Fruit fly (Drosophila melanogaster) whole organism, prepupa: ENCODE measurements around the gene Frmd5.

ENCODE experiments used
- Blimp-1 ChIP-seq: fragments of 200-800 bp; sonication (Bioruptor generic); optimal IDR thresholded peaks from 3 replicates; lab custom pipeline; 2017; ENCODE audit warnings: missing biosample characterization, missing genetic modification characterization, mild to moderate bottlenecking, moderate library complexity, missing genetic modification reagents
- CG10631 ChIP-seq: fragments of 200-800 bp; sonication (Bioruptor generic); optimal IDR thresholded peaks from 2 replicates; lab custom pipeline; 2016; ENCODE audit warnings: missing biosample characterization, missing genetic modification characterization
- CG11762 ChIP-seq: fragments of 200-800 bp; sonication (Bioruptor generic); optimal IDR thresholded peaks from 3 replicates; lab custom pipeline; 2016; ENCODE audit warnings: missing biosample characterization, missing genetic modification characterization; ENCODE audit not compliant: insufficient read depth
- CG11902 ChIP-seq: fragments of 200-800 bp; sonication (Bioruptor generic); optimal IDR thresholded peaks from 3 replicates; lab custom pipeline; 2016; ENCODE audit warnings: missing biosample characterization, missing genetic modification characterization
- CG15336 ChIP-seq: fragments of 200-800 bp; sonication (Bioruptor generic); IDR thresholded peaks from 2 replicates; pipeline ENCODE4 v1.3.6; 2022; ENCODE audit warnings: missing biosample characterization, missing genetic modification characterization
- CG16779 ChIP-seq: fragments of 200-800 bp; sonication (Bioruptor generic); optimal IDR thresholded peaks from 3 replicates; lab custom pipeline; 2017; ENCODE audit warnings: missing biosample characterization, mild to moderate bottlenecking, missing genetic modification characterization
- CG3032 ChIP-seq: fragments of 200-800 bp; optimal IDR thresholded peaks from 2 replicates; lab custom pipeline; 2019; ENCODE audit warnings: missing biosample characterization, mild to moderate bottlenecking, missing genetic modification characterization, moderate library complexity
- CG31627 ChIP-seq: fragments of 200-800 bp; sonication (Bioruptor generic); optimal IDR thresholded peaks from 3 replicates; lab custom pipeline; 2016; ENCODE audit warnings: missing biosample characterization, missing genetic modification characterization
- CG3919 ChIP-seq: fragments of 200-800 bp; sonication (Bioruptor generic); optimal IDR thresholded peaks from 3 replicates; lab custom pipeline; 2016; ENCODE audit warnings: missing biosample characterization, missing genetic modification characterization
- CG4318 ChIP-seq: fragments of 200-800 bp; sonication (Bioruptor generic); optimal IDR thresholded peaks from 3 replicates; lab custom pipeline; 2017; ENCODE audit warnings: missing biosample characterization, mild to moderate bottlenecking, missing genetic modification characterization
- CG6163 ChIP-seq: fragments of 200-800 bp; sonication (Bioruptor generic); IDR thresholded peaks from 3 replicates; pipeline ENCODE4 v1.3.6; 2022; ENCODE audit warnings: missing biosample characterization, missing genetic modification characterization
- CG6276 ChIP-seq: fragments of 200-800 bp; sonication (Bioruptor generic); optimal IDR thresholded peaks from 2 replicates; lab custom pipeline; 2017; ENCODE audit warnings: missing biosample characterization, mild to moderate bottlenecking, missing genetic modification characterization
- CG6792 ChIP-seq: fragments of 200-800 bp; sonication (Bioruptor generic); optimal IDR thresholded peaks from 3 replicates; lab custom pipeline; 2016; ENCODE audit warnings: missing biosample characterization, missing genetic modification characterization
- CG6808 ChIP-seq: fragments of 200-800 bp; sonication (Bioruptor generic); optimal IDR thresholded peaks from 3 replicates; lab custom pipeline; 2017; ENCODE audit warnings: missing biosample characterization, missing genetic modification characterization, mild to moderate bottlenecking, moderate library complexity, missing genetic modification reagents
- CG6854 ChIP-seq: fragments of 200-800 bp; sonication (Bioruptor generic); optimal IDR thresholded peaks from 2 replicates; lab custom pipeline; 2017; ENCODE audit warnings: missing biosample characterization, mild to moderate bottlenecking, missing genetic modification characterization
- CG7368 ChIP-seq: fragments of 200-800 bp; sonication (Bioruptor generic); optimal IDR thresholded peaks from 3 replicates; lab custom pipeline; 2016; ENCODE audit warnings: missing biosample characterization, missing genetic modification characterization
- CG8632 ChIP-seq: fragments of 200-800 bp; sonication (Bioruptor generic); optimal IDR thresholded peaks from 3 replicates; lab custom pipeline; 2016; ENCODE audit warnings: missing biosample characterization, missing genetic modification characterization
- Eip75B ChIP-seq: fragments of 200-800 bp; sonication (Bioruptor generic); optimal IDR thresholded peaks from 3 replicates; lab custom pipeline; 2016; ENCODE audit warnings: missing biosample characterization, missing genetic modification characterization
- Eip78C ChIP-seq: fragments of 200-800 bp; sonication (Bioruptor generic); peaks from one replicate; lab custom pipeline; 2016; ENCODE audit warnings: missing biosample characterization, missing genetic modification characterization
- Eip93F ChIP-seq: fragments of 200-800 bp; sonication (Bioruptor generic); optimal IDR thresholded peaks from 2 replicates; lab custom pipeline; 2016; ENCODE audit warnings: missing biosample characterization, mild to moderate bottlenecking, missing genetic modification characterization
- Ets21C ChIP-seq: fragments of 200-800 bp; sonication (Bioruptor generic); optimal IDR thresholded peaks from 3 replicates; lab custom pipeline; 2016; ENCODE audit warnings: missing biosample characterization, missing genetic modification characterization
- Ets96B ChIP-seq: fragments of 200-800 bp; optimal IDR thresholded peaks from 2 replicates; lab custom pipeline; 2019; ENCODE audit warnings: missing biosample characterization, mild to moderate bottlenecking, missing genetic modification characterization, moderate library complexity
- Gug ChIP-seq: fragments of 200-800 bp; sonication (Bioruptor generic); IDR thresholded peaks from 2 replicates; pipeline ENCODE4 v1.3.6; 2022; ENCODE audit warnings: missing biosample characterization, missing genetic modification characterization
- Hr38 ChIP-seq: sonication (Bioruptor generic); optimal IDR thresholded peaks from 2 replicates; lab custom pipeline; 2016; ENCODE audit warnings: missing biosample characterization, missing genetic modification characterization
- Hr4 ChIP-seq: fragments of 200-800 bp; sonication (Bioruptor generic); optimal IDR thresholded peaks from 3 replicates; lab custom pipeline; 2016; ENCODE audit warnings: missing biosample characterization, missing genetic modification characterization
- Lpt ChIP-seq: fragments of 200-800 bp; sonication (Bioruptor generic); optimal IDR thresholded peaks from 3 replicates; lab custom pipeline; 2016; ENCODE audit warnings: missing biosample characterization, missing genetic modification characterization
- Met ChIP-seq: fragments of 200-800 bp; sonication (Bioruptor generic); optimal IDR thresholded peaks from 3 replicates; lab custom pipeline; 2016; ENCODE audit warnings: missing biosample characterization, missing genetic modification characterization
- OdsH ChIP-seq: fragments of 200-800 bp; sonication (Bioruptor generic); optimal IDR thresholded peaks from 3 replicates; lab custom pipeline; 2016; ENCODE audit warnings: missing biosample characterization, missing genetic modification characterization
- Smox ChIP-seq: fragments of 200-800 bp; sonication (Bioruptor generic); optimal IDR thresholded peaks from 3 replicates; lab custom pipeline; 2016; ENCODE audit warnings: missing biosample characterization, missing genetic modification characterization
- Sox102F ChIP-seq: fragments of 200-800 bp; sonication (Bioruptor generic); optimal IDR thresholded peaks from 2 replicates; lab custom pipeline; 2016; ENCODE audit warnings: missing biosample characterization, mild to moderate bottlenecking, missing genetic modification characterization
- Sox14 ChIP-seq: fragments of 200-800 bp; sonication (Bioruptor generic); optimal IDR thresholded peaks from 3 replicates; lab custom pipeline; 2016; ENCODE audit warnings: missing biosample characterization, missing genetic modification characterization
- achi ChIP-seq: fragments of 200-800 bp; sonication (Bioruptor generic); optimal IDR thresholded peaks from 3 replicates; lab custom pipeline; 2016; ENCODE audit warnings: missing biosample characterization, missing genetic modification characterization
- acj6 ChIP-seq: fragments of 200-800 bp; sonication (Bioruptor generic); optimal IDR thresholded peaks from 3 replicates; lab custom pipeline; 2016; ENCODE audit warnings: missing biosample characterization, missing genetic modification characterization
- cyc ChIP-seq: fragments of 200-800 bp; sonication (Bioruptor generic); optimal IDR thresholded peaks from 3 replicates; lab custom pipeline; 2016; ENCODE audit warnings: missing biosample characterization, missing genetic modification characterization
- dac ChIP-seq: fragments of 200-800 bp; sonication (Bioruptor generic); optimal IDR thresholded peaks from 2 replicates; lab custom pipeline; 2017; ENCODE audit warnings: missing biosample characterization, mild to moderate bottlenecking, missing genetic modification characterization
- dsx ChIP-seq: fragments of 200-800 bp; optimal IDR thresholded peaks from 3 replicates; lab custom pipeline; 2019; ENCODE audit warnings: missing biosample characterization, mild to moderate bottlenecking, missing genetic modification characterization, moderate library complexity; ENCODE audit not compliant: poor library complexity, severe bottlenecking
- esn ChIP-seq: fragments of 200-800 bp; sonication (Bioruptor generic); optimal IDR thresholded peaks from 2 replicates; lab custom pipeline; 2016; ENCODE audit warnings: missing biosample characterization, mild to moderate bottlenecking, missing genetic modification characterization, moderate library complexity
- fd59A ChIP-seq: fragments of 200-800 bp; sonication (Bioruptor generic); optimal IDR thresholded peaks from 2 replicates; lab custom pipeline; 2017; ENCODE audit warnings: missing biosample characterization, mild to moderate bottlenecking, missing genetic modification characterization, missing genetic modification reagents
- fd85E ChIP-seq: fragments of 200-800 bp; sonication (Bioruptor generic); optimal IDR thresholded peaks from 3 replicates; lab custom pipeline; 2016; ENCODE audit warnings: missing biosample characterization, missing genetic modification characterization
- fkh ChIP-seq: fragments of 200-800 bp; sonication (Bioruptor generic); optimal IDR thresholded peaks from 3 replicates; lab custom pipeline; 2017; ENCODE audit warnings: missing biosample characterization, mild to moderate bottlenecking, missing genetic modification characterization, moderate library complexity
- lz ChIP-seq: fragments of 200-800 bp; sonication (Bioruptor generic); optimal IDR thresholded peaks from 3 replicates; lab custom pipeline; 2016; ENCODE audit warnings: missing biosample characterization, missing genetic modification characterization
- net ChIP-seq: fragments of 200-800 bp; sonication (Bioruptor generic); optimal IDR thresholded peaks from 3 replicates; lab custom pipeline; 2016; ENCODE audit warnings: missing biosample characterization, missing genetic modification characterization
- pdm3 ChIP-seq: fragments of 200-800 bp; sonication (Bioruptor generic); optimal IDR thresholded peaks from 3 replicates; lab custom pipeline; 2016; ENCODE audit warnings: missing biosample characterization, missing genetic modification characterization
- salr ChIP-seq, 2 experiments: fragments of 200-800 bp; sonication (Bioruptor generic); optimal IDR thresholded peaks; 3 replicates each; lab custom pipeline; 2016 to 2018; ENCODE audit warnings: missing biosample characterization in 2 of 2, missing genetic modification characterization in 2 of 2, mild to moderate bottlenecking in 1 of 2
- spab ChIP-seq: fragments of 200-800 bp; sonication (Bioruptor generic); optimal IDR thresholded peaks from 2 replicates; lab custom pipeline; 2017; ENCODE audit warnings: missing biosample characterization, mild to moderate bottlenecking, missing genetic modification characterization, missing genetic modification reagents
- svp ChIP-seq: fragments of 200-800 bp; sonication (Bioruptor generic); peaks from one replicate; lab custom pipeline; 2016; ENCODE audit warnings: missing biosample characterization, missing genetic modification characterization
- topi ChIP-seq: fragments of 200-800 bp; sonication (Bioruptor generic); optimal IDR thresholded peaks from 3 replicates; lab custom pipeline; 2016; ENCODE audit warnings: missing biosample characterization, missing genetic modification characterization
- vri ChIP-seq: fragments of 200-800 bp; sonication (Bioruptor generic); optimal IDR thresholded peaks from 3 replicates; lab custom pipeline; 2016; ENCODE audit warnings: missing biosample characterization, mild to moderate bottlenecking, missing genetic modification characterization

Gene Frmd5

DNA sequence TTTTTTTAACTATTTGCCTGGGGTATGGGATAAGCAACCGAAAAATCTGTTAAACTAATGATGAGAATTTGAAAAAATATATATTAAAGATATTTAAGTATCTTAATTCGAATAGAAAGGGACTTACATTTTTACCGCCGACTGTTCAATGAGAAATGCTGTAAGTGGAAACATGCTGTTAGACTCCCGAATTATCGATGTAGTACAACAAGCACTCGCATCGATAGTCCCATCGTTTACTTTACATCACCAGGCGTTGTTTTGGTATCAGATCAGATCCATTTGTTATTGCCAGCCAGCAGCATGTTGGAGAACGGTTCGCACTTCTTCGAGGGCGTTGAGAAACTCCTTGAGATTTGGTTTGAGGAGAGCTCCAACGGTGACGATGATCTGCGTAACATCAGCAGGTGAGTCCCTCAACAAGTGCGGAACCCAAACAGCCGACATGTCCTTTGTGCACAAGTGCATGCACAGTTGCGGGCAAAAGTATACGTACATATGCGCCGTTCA, 5.0 kb upstream of the Frmd5 start, which contains the start of gene SamDC:
SamDC (plus strand) TSS at position 246 of the 510 bp plus-strand sequence.
- TF ChIP-seq Ets96B (tag; lab: Kevin White, UChicago) (no peak), cyc (GFP tag; lab: Kevin White, UChicago) (peak; percentile 1), CG10631 (GFP tag; lab: Kevin White, UChicago) (peak; percentile 45), Sox102F (GFP tag; lab: Kevin White, UChicago) (peak; percentile 8), Met (peak; percentile 18), topi (GFP tag; lab: Kevin White, UChicago) (peak; percentile 37), Eip93F (peak; percentile 25), Blimp-1 (GFP tag; lab: Kevin White, UChicago) (no peak), lz (GFP tag; lab: Kevin White, UChicago) (peak; percentile 15), Hr4 (GFP tag; lab: Kevin White, UChicago) (peak; percentile 28), Sox14 (GFP tag; lab: Kevin White, UChicago) (peak; percentile 58), Eip78C (GFP tag; lab: Kevin White, UChicago) (peak; percentile 73), CG6854 (GFP tag; lab: Kevin White, UChicago) (peak; percentile 19), fkh (GFP tag; lab: Kevin White, UChicago) (peak; percentile 78), CG16779 (no peak), Eip75B (GFP tag; lab: Kevin White, UChicago) (peak; percentile 9), CG3032 (peak; percentile 38), pdm3 (GFP tag; lab: Kevin White, UChicago) (peak; percentile 39), OdsH (GFP tag; lab: Kevin White, UChicago) (peak; percentile 31), CG15336 (GFP tag; lab: Robert Waterston, UW) (peak; percentile 63), Lpt (peak; percentile 16), fd59A (GFP tag; lab: Kevin White, UChicago) (no peak), achi (GFP tag; lab: Kevin White, UChicago) (peak; percentile 1), CG3919 (GFP tag; lab: Kevin White, UChicago) (peak; percentile 21), CG6163 (GFP tag; lab: Robert Waterston, UW) (no peak), vri (GFP tag; lab: Kevin White, UChicago) (peak; percentile 44), CG6808 (GFP tag; lab: Kevin White, UChicago) (no peak), fd85E (no peak), esn (peak; percentile 53), Smox (GFP tag; lab: Kevin White, UChicago) (peak; percentile 25), salr (GFP tag; optimal IDR thresholded peaks at IDR 0.05; lab: Kevin White, UChicago) (peak in 1 of 2 experiments; percentile 33), dsx (GFP tag; lab: Kevin White, UChicago) (peak; percentile 19), net (GFP tag; lab: Kevin White, UChicago) (peak; percentile 13), acj6 (peak; percentile 30)

DNA sequence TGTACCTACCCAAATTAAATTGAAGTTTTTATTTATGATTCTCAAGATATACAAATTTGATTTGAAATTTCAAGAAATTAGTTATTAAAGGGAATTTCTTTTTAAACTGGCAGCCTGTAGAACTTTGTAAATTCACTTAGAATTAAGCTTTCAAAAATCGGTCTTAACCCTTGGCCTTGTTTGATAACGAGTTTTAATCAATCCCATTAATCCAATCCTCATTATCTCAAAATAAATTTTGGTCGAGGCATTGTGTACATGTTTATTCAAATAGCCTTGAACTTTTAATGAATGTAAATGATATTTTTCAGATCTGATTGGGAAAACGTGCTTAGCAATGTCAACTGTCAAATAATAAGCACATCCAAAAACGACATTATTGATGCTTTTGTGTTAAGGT, 4.4 kb upstream of the Frmd5 start:
- TF ChIP-seq Eip78C (GFP tag; lab: Kevin White, UChicago) (peak; percentile 24), svp (GFP tag; lab: Kevin White, UChicago) (peak; percentile 71), CG16779 (no peak)
- TF ChIP-seq, all 60 proteins: peak for 2

DNA sequence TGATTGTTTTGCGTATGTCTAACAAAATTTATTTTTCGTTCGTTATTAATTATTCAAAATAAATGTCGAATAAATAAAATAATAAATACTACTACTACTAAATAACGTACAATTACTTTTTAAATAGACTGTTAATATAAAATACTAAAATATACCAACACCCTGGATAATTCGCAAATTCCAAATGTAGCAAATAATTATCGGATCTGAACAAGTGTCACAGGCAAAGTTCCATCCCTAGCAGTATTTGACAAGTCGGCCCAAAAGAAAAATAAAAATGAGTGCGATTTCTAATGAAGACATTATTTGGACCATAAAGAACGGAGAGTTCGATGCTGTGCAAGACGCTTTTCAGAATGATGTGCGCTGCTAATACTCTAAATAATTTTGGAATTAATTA, 2.8 kb upstream of the Frmd5 start, which contains the start of gene CG31715:
CG31715 (plus strand) TSS at position 212 of the 400 bp plus-strand sequence.
- TF ChIP-seq Eip75B (GFP tag; lab: Kevin White, UChicago) (peak; percentile 38), achi (GFP tag; lab: Kevin White, UChicago) (peak; percentile 95), CG31627 (GFP tag; lab: Kevin White, UChicago) (no peak), spab (GFP tag; lab: Kevin White, UChicago) (no peak), cyc (GFP tag; lab: Kevin White, UChicago) (no peak), CG6276 (GFP tag; lab: Kevin White, UChicago) (no peak), dac (GFP tag; lab: Kevin White, UChicago) (no peak), fd85E (no peak), CG6792 (GFP tag; lab: Kevin White, UChicago) (no peak), topi (GFP tag; lab: Kevin White, UChicago) (no peak), Ets21C (GFP tag; lab: Kevin White, UChicago) (no peak), CG16779 (no peak), fd59A (GFP tag; lab: Kevin White, UChicago) (no peak), Hr38 (GFP tag; lab: Kevin White, UChicago) (no peak), svp (GFP tag; lab: Kevin White, UChicago) (peak; percentile 58), CG7368 (GFP tag; lab: Kevin White, UChicago) (no peak), CG4318 (GFP tag; lab: Kevin White, UChicago) (no peak), CG11762 (GFP tag; lab: Kevin White, UChicago) (no peak), CG11902 (GFP tag; lab: Kevin White, UChicago) (no peak), CG8632 (peak; percentile 25), lz (GFP tag; lab: Kevin White, UChicago) (no peak), Gug (GFP tag; lab: Robert Waterston, UW) (no peak)
